Worm (Caenorhabditis elegans): ENCODE results near the gene C34E10.9.

Gene C34E10.9

ce11 chrIII:5291281-5291680 is 28.1 kb upstream of the C34E10.9 start:
- TF ChIP-seq ref-1 (GFP tag; conservative IDR thresholded peaks at IDR 0.05) (no peak), klf-2 (GFP tag; conservative IDR thresholded peaks at IDR 0.05) (no peak)

DNA sequence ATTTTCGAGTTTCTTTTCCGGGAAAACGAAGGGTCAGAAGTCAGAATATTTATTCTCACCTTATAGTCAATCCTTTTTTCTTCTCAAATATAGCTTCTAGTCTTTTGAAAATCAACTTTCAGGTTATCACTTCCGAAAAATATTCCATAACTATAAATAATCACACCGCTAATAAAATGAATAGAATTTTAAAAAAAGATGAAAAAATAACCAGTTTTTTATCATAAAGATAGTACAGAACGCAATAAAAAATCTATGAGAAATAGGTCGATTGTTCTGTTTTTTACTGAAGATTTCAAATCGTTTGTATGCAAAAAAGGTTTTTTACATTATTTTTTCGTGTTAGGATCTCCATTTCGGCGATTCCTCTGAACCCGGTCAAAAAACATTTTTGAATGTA is 27.0 kb upstream of the C34E10.9 start:
- TF ChIP-seq cog-1 (tag; optimal IDR thresholded peaks at IDR 0.05) (no peak), T22C8.4 (GFP tag; IDR thresholded peaks at IDR 0.05) (no peak), flt-1 (GFP tag; IDR thresholded peaks at IDR 0.05) (no peak), med-1 (GFP tag; optimal IDR thresholded peaks at IDR 0.05; ENCODE audit: insufficient read depth) (no peak), ref-1 (GFP tag; conservative IDR thresholded peaks at IDR 0.05) (no peak)

DNA sequence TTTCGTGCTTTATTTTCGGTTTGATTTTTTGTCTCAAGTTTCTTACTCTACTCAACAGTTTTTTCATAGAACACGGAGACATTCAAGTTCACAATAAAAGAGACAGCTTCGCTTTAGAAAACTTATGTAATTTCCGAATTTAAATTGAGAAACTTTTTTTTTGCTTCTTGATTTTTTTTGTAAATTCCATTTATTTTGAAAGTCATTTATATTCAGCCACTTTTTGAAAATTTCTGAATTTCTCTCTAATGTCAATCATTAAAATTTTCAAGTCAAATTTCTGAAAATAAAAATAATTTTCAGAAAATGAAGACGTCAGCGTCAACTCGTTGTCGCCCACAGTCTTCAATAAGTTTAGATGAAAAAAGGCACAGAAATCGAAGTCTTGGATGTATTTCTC is 24.7 kb upstream of the C34E10.9 start, which contains the start of gene T15B12.1:
T15B12.1 (plus strand) TSS at position 301 of the 400 bp plus-strand sequence.
- TF ChIP-seq med-1 (GFP tag; optimal IDR thresholded peaks at IDR 0.05; ENCODE audit: insufficient read depth): no peak
- TF ChIP-seq flt-1 (GFP tag; IDR thresholded peaks at IDR 0.05): no peak
- no peak for TF ChIP-seq ztf-29 (GFP tag; IDR thresholded peaks at IDR 0.05)
- TF ChIP-seq klf-2 (GFP tag; conservative IDR thresholded peaks at IDR 0.05): no peak
- TF ChIP-seq cog-1 (tag; optimal IDR thresholded peaks at IDR 0.05): no peak
- no peak for TF ChIP-seq ref-1 (GFP tag; conservative IDR thresholded peaks at IDR 0.05)
- TF ChIP-seq T22C8.4 (GFP tag; IDR thresholded peaks at IDR 0.05): no peak

DNA sequence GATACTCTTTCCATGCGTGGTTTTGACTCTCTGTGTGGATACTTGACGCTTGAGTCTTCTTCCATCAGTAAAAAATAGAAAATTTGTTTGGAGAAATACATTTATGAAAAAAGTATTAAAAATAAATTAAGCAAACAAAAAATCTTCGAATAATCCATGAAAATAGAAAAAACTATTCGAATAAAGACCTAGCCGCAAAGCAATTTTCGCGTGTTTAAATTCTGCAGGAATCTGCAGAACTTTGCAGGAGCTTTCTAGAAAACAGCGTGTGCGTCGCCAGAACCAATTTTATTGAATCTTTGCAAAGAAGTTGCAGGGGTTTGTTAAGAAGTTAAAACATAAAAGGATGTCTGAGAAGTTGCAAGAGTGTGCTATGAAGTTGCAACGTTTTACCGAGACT is 23.0 kb upstream of the C34E10.9 start, which contains the start of gene ZC395.11:
ZC395.11 (minus strand) TSS at position 101 of the 400 bp plus-strand sequence.
- no peak for TF ChIP-seq ztf-23 (GFP tag; IDR thresholded peaks at IDR 0.05)
- TF ChIP-seq med-1 (GFP tag; optimal IDR thresholded peaks at IDR 0.05; ENCODE audit: insufficient read depth): no peak
- TF ChIP-seq klf-2 (GFP tag; conservative IDR thresholded peaks at IDR 0.05): no peak
- TF ChIP-seq ref-1 (GFP tag; conservative IDR thresholded peaks at IDR 0.05): no peak
- TF ChIP-seq T22C8.4 (GFP tag; IDR thresholded peaks at IDR 0.05): no peak
- TF ChIP-seq cog-1 (tag; optimal IDR thresholded peaks at IDR 0.05): no peak
- no peak for TF ChIP-seq ztf-29 (GFP tag; IDR thresholded peaks at IDR 0.05)
- TF ChIP-seq flt-1 (GFP tag; IDR thresholded peaks at IDR 0.05): no peak
- TF ChIP-seq tab-1 (GFP tag; IDR thresholded peaks at IDR 0.05): no peak

- TF ChIP-seq tab-1 (GFP tag; IDR thresholded peaks at IDR 0.05): 0 out of 2 replicates have a peak, but pooled peaks have one; percentile 54
- no peak for TF ChIP-seq cog-1 (tag; optimal IDR thresholded peaks at IDR 0.05)
These were observed 22.3 kb upstream of the C34E10.9 start for ce11 chrIII:5285484-5285883.

DNA sequence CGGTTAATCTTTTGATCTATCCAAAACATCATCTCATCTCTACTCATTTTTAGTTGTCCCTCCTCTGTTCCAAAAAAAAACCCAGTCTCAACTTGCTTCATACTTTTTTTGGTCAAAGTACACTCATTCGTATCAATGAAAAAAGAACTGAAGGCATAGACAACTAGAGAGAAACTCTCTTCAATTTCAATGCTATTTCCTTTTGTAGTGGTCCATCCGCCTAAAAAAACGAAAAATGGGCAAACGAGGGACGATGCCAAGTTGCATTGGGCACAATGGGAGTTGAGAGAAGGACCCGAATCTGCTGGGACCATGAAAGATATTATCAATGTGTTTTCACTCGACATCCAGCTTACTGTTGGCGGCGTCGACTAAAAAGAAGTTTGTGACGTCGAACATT is 17.0 kb upstream of the C34E10.9 start:
- TF ChIP-seq flt-1 (GFP tag; IDR thresholded peaks at IDR 0.05) (no peak), T22C8.4 (GFP tag; IDR thresholded peaks at IDR 0.05) (no peak), med-1 (GFP tag; optimal IDR thresholded peaks at IDR 0.05; ENCODE audit: insufficient read depth) (no peak), ref-1 (GFP tag; conservative IDR thresholded peaks at IDR 0.05) (no peak), cog-1 (tag; optimal IDR thresholded peaks at IDR 0.05) (no peak), ztf-23 (GFP tag; IDR thresholded peaks at IDR 0.05) (no peak), tab-1 (GFP tag; IDR thresholded peaks at IDR 0.05) (no peak), ztf-29 (GFP tag; IDR thresholded peaks at IDR 0.05) (no peak), klf-2 (GFP tag; conservative IDR thresholded peaks at IDR 0.05) (no peak)

DNA sequence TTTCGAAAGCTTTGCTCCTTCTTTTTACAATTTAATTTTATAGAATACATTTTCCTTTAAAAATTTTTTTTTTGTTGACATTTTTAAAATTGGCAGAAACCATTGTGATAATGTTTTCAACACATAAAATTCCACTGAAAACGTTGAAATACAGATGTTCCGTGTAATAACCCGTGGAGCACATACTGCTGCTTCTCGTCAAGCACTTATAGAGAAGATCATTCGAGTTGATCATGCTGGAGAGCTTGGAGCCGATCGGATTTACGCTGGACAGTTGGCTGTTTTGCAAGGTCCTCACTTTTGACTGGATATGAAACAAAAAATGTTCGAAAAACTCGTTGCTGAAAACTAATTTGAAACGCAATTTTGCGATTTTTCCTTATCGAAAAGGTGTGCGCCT is 14.5 kb upstream of the C34E10.9 start, which contains the start of gene clk-1:
clk-1 (plus strand) TSS at position 155 of the 400 bp plus-strand sequence.
- TF ChIP-seq tab-1 (GFP tag; IDR thresholded peaks at IDR 0.05) (no peak), ztf-29 (GFP tag; IDR thresholded peaks at IDR 0.05) (no peak), flt-1 (GFP tag; IDR thresholded peaks at IDR 0.05) (no peak), ref-1 (GFP tag; conservative IDR thresholded peaks at IDR 0.05) (no peak), ztf-23 (GFP tag; IDR thresholded peaks at IDR 0.05) (no peak), med-1 (GFP tag; optimal IDR thresholded peaks at IDR 0.05; ENCODE audit: insufficient read depth) (no peak), T22C8.4 (GFP tag; IDR thresholded peaks at IDR 0.05) (no peak), cog-1 (tag; optimal IDR thresholded peaks at IDR 0.05) (no peak), klf-2 (GFP tag; conservative IDR thresholded peaks at IDR 0.05) (no peak)

DNA sequence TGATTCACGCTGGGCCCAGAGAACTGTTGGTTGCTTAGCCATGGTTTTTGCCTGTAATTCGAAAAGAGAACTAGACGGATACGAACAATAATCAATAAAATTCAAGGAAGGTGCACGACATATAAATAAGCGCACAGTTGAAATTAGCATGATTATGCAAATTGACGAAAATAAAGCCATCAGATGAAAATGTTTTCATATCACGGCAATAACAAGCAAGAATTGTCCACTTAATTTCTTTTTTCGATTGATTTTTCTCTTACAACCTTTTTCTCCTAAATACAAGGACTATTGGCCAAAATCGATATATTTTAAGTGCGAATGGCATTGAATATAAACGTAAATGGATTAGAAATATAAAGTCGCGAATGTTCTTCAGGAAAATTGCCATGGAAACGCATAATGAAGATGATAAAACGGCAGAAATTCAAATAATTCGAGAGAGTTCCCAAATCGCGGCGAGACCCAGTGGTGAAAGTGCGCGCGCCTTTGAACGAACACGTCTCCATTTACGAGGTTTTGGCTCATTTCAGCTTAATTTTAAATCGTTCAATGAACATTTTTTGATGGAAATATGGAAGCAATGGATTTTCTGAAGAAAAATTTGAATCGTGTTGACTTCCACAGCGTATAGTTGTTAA is 11.6 kb upstream of the C34E10.9 start, which contains the start of the genes daf-41 and toc-1:
daf-41 (minus strand) TSS at position 51 of the 641 bp plus-strand sequence.
toc-1 (plus strand) TSS at position 537 of the 641 bp plus-strand sequence.
- TF ChIP-seq ztf-23 (GFP tag; IDR thresholded peaks at IDR 0.05): no peak
- no peak for TF ChIP-seq T22C8.4 (GFP tag; IDR thresholded peaks at IDR 0.05)
- TF ChIP-seq tab-1 (GFP tag; IDR thresholded peaks at IDR 0.05): no peak
- TF ChIP-seq klf-2 (GFP tag; conservative IDR thresholded peaks at IDR 0.05): no peak
- no peak for TF ChIP-seq ztf-29 (GFP tag; IDR thresholded peaks at IDR 0.05)
- TF ChIP-seq flt-1 (GFP tag; IDR thresholded peaks at IDR 0.05): no peak
- no peak for TF ChIP-seq cog-1 (tag; optimal IDR thresholded peaks at IDR 0.05)
- TF ChIP-seq med-1 (GFP tag; optimal IDR thresholded peaks at IDR 0.05; ENCODE audit: insufficient read depth): no peak
- TF ChIP-seq ref-1 (GFP tag; conservative IDR thresholded peaks at IDR 0.05): no peak

- TF ChIP-seq med-1 (GFP tag; optimal IDR thresholded peaks at IDR 0.05; ENCODE audit: insufficient read depth): no peak
- no peak for TF ChIP-seq klf-2 (GFP tag; conservative IDR thresholded peaks at IDR 0.05)
- TF ChIP-seq ref-1 (GFP tag; conservative IDR thresholded peaks at IDR 0.05): no peak
- no peak for TF ChIP-seq cog-1 (tag; optimal IDR thresholded peaks at IDR 0.05)
- no peak for TF ChIP-seq ztf-23 (GFP tag; IDR thresholded peaks at IDR 0.05)
- no peak for TF ChIP-seq tab-1 (GFP tag; IDR thresholded peaks at IDR 0.05)
- TF ChIP-seq T22C8.4 (GFP tag; IDR thresholded peaks at IDR 0.05): no peak
- no peak for TF ChIP-seq ztf-29 (GFP tag; IDR thresholded peaks at IDR 0.05)
- no peak for TF ChIP-seq flt-1 (GFP tag; IDR thresholded peaks at IDR 0.05)
These were observed 11.1 kb upstream of the C34E10.9 start for ce11 chrIII:5274250-5274649.

DNA sequence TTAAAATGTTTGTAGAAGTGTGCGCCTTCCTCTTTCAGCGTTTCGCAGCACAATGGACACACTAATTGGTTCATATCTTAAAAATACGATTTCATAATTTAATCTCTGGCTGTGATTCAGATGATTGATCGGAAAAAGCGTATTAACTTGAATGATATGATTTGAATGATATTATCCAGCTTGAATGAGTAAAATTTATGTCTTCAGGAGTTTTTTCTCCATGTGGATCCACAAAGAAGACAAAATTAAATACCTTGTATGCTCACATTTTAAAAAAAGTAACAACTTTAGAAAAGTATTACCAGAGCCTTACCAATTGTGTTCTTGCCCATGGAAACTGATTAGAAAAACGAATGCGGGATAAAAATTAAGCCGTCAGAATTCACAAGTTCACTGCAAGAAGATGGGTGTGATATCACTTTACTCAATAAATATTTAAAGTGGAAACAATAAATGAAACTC is 10.2 kb upstream of the C34E10.9 start, which contains the start of gene ztf-8:
ztf-8 (minus strand) TSS at position 76 of the 462 bp plus-strand sequence.
- TF ChIP-seq tab-1 (GFP tag; IDR thresholded peaks at IDR 0.05) (no peak), T22C8.4 (GFP tag; IDR thresholded peaks at IDR 0.05) (no peak), cog-1 (tag; optimal IDR thresholded peaks at IDR 0.05) (no peak), klf-2 (GFP tag; conservative IDR thresholded peaks at IDR 0.05) (no peak), ztf-23 (GFP tag; IDR thresholded peaks at IDR 0.05) (no peak), ztf-29 (GFP tag; IDR thresholded peaks at IDR 0.05) (no peak), med-1 (GFP tag; optimal IDR thresholded peaks at IDR 0.05; ENCODE audit: insufficient read depth) (no peak), ref-1 (GFP tag; conservative IDR thresholded peaks at IDR 0.05) (no peak), flt-1 (GFP tag; IDR thresholded peaks at IDR 0.05) (no peak)

Measured in whole organism, midembryonic.